Fruit fly (Drosophila melanogaster) whole organism, embryonic: Measurements from ENCODE around the gene MRP.

Source experiments
- CG10321 ChIP-seq: fragments of 200-800 bp; sonication (Bioruptor generic); IDR thresholded peaks from 2 replicates; pipeline ENCODE4 v1.3.6; 2022; ENCODE audit warnings: missing biosample characterization, missing genetic modification characterization
- CG10462 ChIP-seq: fragments of 200-800 bp; sonication (Bioruptor generic); optimal IDR thresholded peaks from 2 replicates; lab custom pipeline; 2016; ENCODE audit warnings: missing biosample characterization, missing genetic modification characterization
- CG12071 ChIP-seq: fragments of 200-800 bp; sonication (Bioruptor generic); optimal IDR thresholded peaks from 3 replicates; lab custom pipeline; 2018; ENCODE audit warnings: missing biosample characterization, mild to moderate bottlenecking, missing genetic modification characterization
- CG13775 ChIP-seq: fragments of 200-800 bp; sonication (Bioruptor generic); optimal IDR thresholded peaks from 3 replicates; lab custom pipeline; 2017; ENCODE audit warnings: missing biosample characterization, mild to moderate bottlenecking, missing genetic modification characterization
- CG16813 ChIP-seq: fragments of 200-800 bp; sonication (Bioruptor generic); IDR thresholded peaks from 3 replicates; pipeline ENCODE4 v1.3.6; 2022; ENCODE audit warnings: missing biosample characterization, missing genetic modification characterization; ENCODE audit not compliant: partially characterized antibody
- CG16815 ChIP-seq: fragments of 200-800 bp; sonication (Bioruptor generic); optimal IDR thresholded peaks from 3 replicates; lab custom pipeline; 2017; ENCODE audit warnings: missing biosample characterization, mild to moderate bottlenecking, missing genetic modification characterization
- CG17328 ChIP-seq: fragments of 200-800 bp; sonication (Bioruptor generic); IDR thresholded peaks from 2 replicates; pipeline ENCODE4 v1.3.6; 2022; ENCODE audit warnings: missing biosample characterization, missing genetic modification characterization
- CG18476 ChIP-seq: fragments of 200-800 bp; sonication (Bioruptor generic); optimal IDR thresholded peaks from 2 replicates; lab custom pipeline; 2016; ENCODE audit warnings: missing biosample characterization, mild to moderate bottlenecking, missing genetic modification characterization
- CG2129 ChIP-seq: fragments of 200-800 bp; sonication (Bioruptor generic); IDR thresholded peaks from 2 replicates; pipeline ENCODE4 v1.3.6; 2022; ENCODE audit warnings: missing biosample characterization, missing genetic modification characterization; ENCODE audit not compliant: partially characterized antibody
- CG33213 ChIP-seq: fragments of 200-800 bp; sonication (Bioruptor generic); optimal IDR thresholded peaks from 3 replicates; lab custom pipeline; 2016; ENCODE audit warnings: missing biosample characterization, missing genetic modification characterization
- CG4404 ChIP-seq: fragments of 200-800 bp; sonication (Bioruptor generic); IDR thresholded peaks from 2 replicates; pipeline ENCODE4 v1.3.6; 2022; ENCODE audit warnings: missing biosample characterization, missing genetic modification characterization
- CG4820 ChIP-seq: fragments of 200-800 bp; sonication (Bioruptor generic); optimal IDR thresholded peaks from 3 replicates; lab custom pipeline; 2016; ENCODE audit warnings: missing biosample characterization, missing genetic modification characterization
- CG6272 ChIP-seq: fragments of 200-800 bp; sonication (Bioruptor generic); IDR thresholded peaks from 2 replicates; pipeline ENCODE4 v1.3.6; 2022; ENCODE audit warnings: missing biosample characterization, missing genetic modification characterization
- CG7556 ChIP-seq: fragments of 200-800 bp; sonication (Bioruptor generic); optimal IDR thresholded peaks from 2 replicates; lab custom pipeline; 2017; ENCODE audit warnings: missing biosample characterization, mild to moderate bottlenecking, missing genetic modification characterization
- CG8765 ChIP-seq: fragments of 200-800 bp; sonication (Bioruptor generic); IDR thresholded peaks from 2 replicates; pipeline ENCODE4 v1.3.6; 2022; ENCODE audit warnings: missing biosample characterization, missing genetic modification characterization
- D19A ChIP-seq: fragments of 200-800 bp; optimal IDR thresholded peaks from 3 replicates; lab custom pipeline; 2019; ENCODE audit warnings: missing biosample characterization, mild to moderate bottlenecking, missing genetic modification characterization, moderate library complexity
- Dbx ChIP-seq: fragments of 200-800 bp; sonication (Bioruptor generic); IDR thresholded peaks from 3 replicates; pipeline ENCODE4 v1.3.6; 2022; ENCODE audit warnings: missing biosample characterization, missing genetic modification characterization
- Dip2 ChIP-seq: fragments of 200-800 bp; sonication (Bioruptor generic); IDR thresholded peaks from 2 replicates; pipeline ENCODE4 v1.3.6; 2022; ENCODE audit warnings: missing biosample characterization, missing genetic modification characterization
- Doc3 ChIP-seq: fragments of 200-800 bp; sonication (Bioruptor generic); IDR thresholded peaks from 3 replicates; pipeline ENCODE4 v1.3.6; 2022; ENCODE audit warnings: missing biosample characterization, missing genetic modification characterization; ENCODE audit not compliant: partially characterized antibody
- Ets65A ChIP-seq: fragments of 200-800 bp; sonication (Bioruptor generic); peaks from one replicate; lab custom pipeline; 2016; ENCODE audit warnings: missing biosample characterization, missing genetic modification characterization
- Ets97D ChIP-seq: fragments of 200-800 bp; sonication (Bioruptor generic); optimal IDR thresholded peaks from 3 replicates; lab custom pipeline; 2016; ENCODE audit warnings: missing biosample characterization, missing genetic modification characterization
- Gug ChIP-seq: fragments of 200-800 bp; sonication (Bioruptor generic); IDR thresholded peaks from 4 replicates; pipeline ENCODE4 v1.3.6; 2022; ENCODE audit warnings: missing biosample characterization, missing genetic modification characterization
- MBD-R2 ChIP-seq: fragments of 200-800 bp; sonication (Bioruptor generic); IDR thresholded peaks from 2 replicates; pipeline ENCODE4 v1.3.6; 2022; ENCODE audit warnings: missing biosample characterization, missing genetic modification characterization
- MESR4 ChIP-seq: fragments of 200-800 bp; sonication (Bioruptor generic); optimal IDR thresholded peaks from 2 replicates; lab custom pipeline; 2018; ENCODE audit warnings: missing biosample characterization, mild to moderate bottlenecking, missing genetic modification characterization, moderate library complexity
- Mad ChIP-seq: fragments of 200-800 bp; sonication (Bioruptor generic); optimal IDR thresholded peaks from 2 replicates; lab custom pipeline; 2016; ENCODE audit warnings: missing biosample characterization, missing genetic modification characterization
- Meics ChIP-seq: fragments of 200-800 bp; sonication (Bioruptor generic); optimal IDR thresholded peaks from 2 replicates; lab custom pipeline; 2017; ENCODE audit warnings: missing biosample characterization, mild to moderate bottlenecking, missing genetic modification characterization
- Myb ChIP-seq: fragments of 200-800 bp; sonication (Bioruptor generic); optimal IDR thresholded peaks from 2 replicates; lab custom pipeline; 2016; ENCODE audit warnings: missing biosample characterization, missing genetic modification characterization
- NfI ChIP-seq: fragments of 200-800 bp; sonication (Bioruptor generic); optimal IDR thresholded peaks from 3 replicates; lab custom pipeline; 2018; ENCODE audit warnings: missing biosample characterization, mild to moderate bottlenecking, missing genetic modification characterization, moderate library complexity
- Sox102F ChIP-seq: fragments of 200-800 bp; sonication (Bioruptor generic); optimal IDR thresholded peaks from 2 replicates; lab custom pipeline; 2018; ENCODE audit warnings: missing biosample characterization, mild to moderate bottlenecking, missing genetic modification characterization, moderate library complexity
- Sry-δ ChIP-seq: fragments of 200-800 bp; sonication (Bioruptor generic); optimal IDR thresholded peaks from 2 replicates; lab custom pipeline; 2016; ENCODE audit warnings: missing biosample characterization, missing genetic modification characterization
- Ssrp ChIP-seq: fragments of 200-800 bp; sonication (Bioruptor generic); optimal IDR thresholded peaks from 2 replicates; lab custom pipeline; 2018; ENCODE audit warnings: missing biosample characterization, mild to moderate bottlenecking, missing genetic modification characterization, moderate library complexity
- amos ChIP-seq: fragments of 200-800 bp; sonication (Bioruptor generic); IDR thresholded peaks from 2 replicates; pipeline ENCODE4 v1.3.6; 2022; ENCODE audit warnings: missing biosample characterization, missing genetic modification characterization; ENCODE audit not compliant: partially characterized antibody
- az2 ChIP-seq: fragments of 200-800 bp; sonication (Bioruptor generic); optimal IDR thresholded peaks from 3 replicates; lab custom pipeline; 2016; ENCODE audit warnings: missing biosample characterization, missing genetic modification characterization
- bsh ChIP-seq, 2 experiments: fragments of 200-800 bp; sonication (Bioruptor generic); optimal IDR thresholded peaks; 2 replicates each; lab custom pipeline; 2017 to 2018; ENCODE audit warnings: mild to moderate bottlenecking in 2 of 2, missing biosample characterization in 2 of 2, missing genetic modification characterization in 2 of 2, moderate library complexity in 1 of 2
- btn ChIP-seq: fragments of 200-800 bp; sonication (Bioruptor generic); optimal IDR thresholded peaks from 2 replicates; lab custom pipeline; 2016; ENCODE audit warnings: missing biosample characterization, missing genetic modification characterization
- chinmo ChIP-seq: fragments of 200-800 bp; sonication (Bioruptor generic); IDR thresholded peaks from 4 replicates; pipeline ENCODE4 v1.3.6; 2022; ENCODE audit warnings: missing biosample characterization, missing genetic modification characterization; ENCODE audit not compliant: partially characterized antibody
- chn ChIP-seq: fragments of 200-800 bp; sonication (Bioruptor generic); optimal IDR thresholded peaks from 2 replicates; lab custom pipeline; 2016; ENCODE audit warnings: missing biosample characterization, missing genetic modification characterization
- dm ChIP-seq: fragments of 200-800 bp; sonication (Bioruptor generic); optimal IDR thresholded peaks from 3 replicates; lab custom pipeline; 2016; ENCODE audit warnings: missing biosample characterization, missing genetic modification characterization
- fd96Cb ChIP-seq: fragments of 200-800 bp; sonication (Bioruptor generic); optimal IDR thresholded peaks from 2 replicates; lab custom pipeline; 2018; ENCODE audit warnings: missing biosample characterization, mild to moderate bottlenecking, missing genetic modification characterization, moderate library complexity
- ham ChIP-seq: fragments of 200-800 bp; sonication (Bioruptor generic); IDR thresholded peaks from 2 replicates; pipeline ENCODE4 v1.3.6; 2022; ENCODE audit warnings: missing biosample characterization, missing genetic modification characterization
- hth ChIP-seq: fragments of >200 bp; optimal IDR thresholded peaks from 2 replicates; lab custom pipeline; 2017; ENCODE audit warnings: inconsistent platforms
- ind ChIP-seq: fragments of 200-800 bp; sonication (Bioruptor generic); optimal IDR thresholded peaks from 3 replicates; lab custom pipeline; 2016; ENCODE audit warnings: missing biosample characterization, missing genetic modification characterization
- insv ChIP-seq, 2 experiments: fragments of 200-800 bp; sonication (Bioruptor generic); optimal IDR thresholded peaks; 3 replicates each; lab custom pipeline; 2016 to 2018; ENCODE audit warnings: missing biosample characterization in 2 of 2, missing genetic modification characterization in 2 of 2
- p53 ChIP-seq: fragments of 200-800 bp; sonication (Bioruptor generic); optimal IDR thresholded peaks from 2 replicates; lab custom pipeline; 2016; ENCODE audit warnings: missing biosample characterization, missing genetic modification characterization
- sens ChIP-seq: fragments of 200-800 bp; sonication (Bioruptor generic); peaks from one replicate; lab custom pipeline; 2016; ENCODE audit warnings: missing biosample characterization, missing genetic modification characterization
- seq ChIP-seq: fragments of 200-800 bp; sonication (Bioruptor generic); IDR thresholded peaks from 2 replicates; pipeline ENCODE4 v1.3.6; 2022; ENCODE audit warnings: missing biosample characterization, missing genetic modification characterization
- sna ChIP-seq: fragments of 200-800 bp; sonication (Bioruptor generic); IDR thresholded peaks from 2 replicates; pipeline ENCODE4 v1.3.6; 2022; ENCODE audit warnings: missing biosample characterization, missing genetic modification characterization; ENCODE audit not compliant: partially characterized antibody
- stwl ChIP-seq: fragments of 200-800 bp; sonication (Bioruptor generic); optimal IDR thresholded peaks from 3 replicates; lab custom pipeline; 2018; ENCODE audit warnings: missing biosample characterization, mild to moderate bottlenecking, missing genetic modification characterization, moderate library complexity
- tgo ChIP-seq: fragments of 200-800 bp; sonication (Bioruptor generic); IDR thresholded peaks from 3 replicates; pipeline ENCODE4 v1.3.6; 2022; ENCODE audit warnings: missing biosample characterization, missing genetic modification characterization
- tup ChIP-seq: fragments of 200-800 bp; sonication (Bioruptor generic); optimal IDR thresholded peaks from 2 replicates; lab custom pipeline; 2016; ENCODE audit warnings: missing biosample characterization, mild to moderate bottlenecking, missing genetic modification characterization, moderate library complexity
- zf30C ChIP-seq: fragments of 200-800 bp; sonication (Bioruptor generic); optimal IDR thresholded peaks from 3 replicates; lab custom pipeline; 2018; ENCODE audit warnings: missing biosample characterization, mild to moderate bottlenecking, missing genetic modification characterization

Gene MRP

dm6 chr2L:12721794-12722315 is 3.0 kb downstream of the MRP start, which contains the start of gene Pih1D1 (continued):
- TF ChIP-seq Ssrp (tag; lab: Kevin White, UChicago) (peak; percentile 96), bsh (GFP tag; optimal IDR thresholded peaks at IDR 0.05; lab: Kevin White, UChicago) (peak in 1 of 2 experiments; percentile 91), MBD-R2 (peak; percentile 82), Myb (peak; percentile 76), dm (GFP tag; lab: Kevin White, UChicago) (peak; percentile 88), CG4820 (GFP tag; lab: Kevin White, UChicago) (peak; percentile 95), Sox102F (GFP tag; lab: Kevin White, UChicago) (peak; percentile 95), seq (GFP tag; lab: Robert Waterston, UW) (peak; percentile 90), stwl (tag; lab: Kevin White, UChicago) (peak; percentile 67), chinmo (no peak), Ets65A (GFP tag; lab: Kevin White, UChicago) (peak; percentile 99), CG2129 (no peak), Dbx (peak; percentile 96), Gug (GFP tag; lab: Robert Waterston, UW) (peak; percentile 93), CG12071 (peak; percentile 83), CG10321 (GFP tag; lab: Robert Waterston, UW) (peak; percentile 73), sna (no peak), D19A (tag; lab: Kevin White, UChicago) (peak; percentile 91), CG10462 (peak; percentile 90), CG17328 (GFP tag; lab: Robert Waterston, UW) (peak; percentile 91), CG33213 (GFP tag; lab: Kevin White, UChicago) (peak; percentile 82), Doc3 (no peak), Ets97D (GFP tag; lab: Kevin White, UChicago) (peak; percentile 80), btn (GFP tag; lab: Kevin White, UChicago) (peak; percentile 75), tup (GFP tag; lab: Kevin White, UChicago) (peak; percentile 79), CG16813 (GFP tag; lab: Robert Waterston, UW) (no peak), tgo (GFP tag; lab: Robert Waterston, UW) (peak; percentile 97), ham (peak; percentile 90), CG7556 (GFP tag; lab: Kevin White, UChicago) (peak; percentile 93), amos (GFP tag; lab: Robert Waterston, UW) (0 out of 2 replicates have a peak, but pooled peaks have one; percentile 6), sens (GFP tag; lab: Kevin White, UChicago) (peak; percentile 99), MESR4 (GFP tag; lab: Kevin White, UChicago) (no peak), NfI (GFP tag; lab: Kevin White, UChicago) (peak; percentile 94), Meics (GFP tag; lab: Kevin White, UChicago) (peak; percentile 96), Dip2 (GFP tag; lab: Robert Waterston, UW) (peak; percentile 69; the same call in 1 of the 2 replicates), insv (GFP tag; optimal IDR thresholded peaks at IDR 0.05; lab: Kevin White, UChicago) (peak in 1 of 2 experiments; percentile 64), ind (GFP tag; lab: Kevin White, UChicago) (peak; percentile 97), Sry-δ (GFP tag; lab: Kevin White, UChicago) (peak; percentile 55), p53 (peak; percentile 84), CG4404 (peak; percentile 97), chn (GFP tag; lab: Kevin White, UChicago) (peak; percentile 94), hth (lab: Kevin White, UChicago) (no peak), CG18476 (GFP tag; lab: Kevin White, UChicago) (peak; percentile 94), zf30C (GFP tag; lab: Kevin White, UChicago) (no peak), fd96Cb (tag; lab: Kevin White, UChicago) (peak; percentile 95), CG8765 (GFP tag; lab: Robert Waterston, UW) (peak; percentile 93), CG6272 (GFP tag; lab: Robert Waterston, UW) (peak; percentile 94), Mad (peak; percentile 89), CG13775 (GFP tag; lab: Kevin White, UChicago) (peak; percentile 98), az2 (GFP tag; lab: Kevin White, UChicago) (peak; percentile 94), CG16815 (GFP tag; lab: Kevin White, UChicago) (peak; percentile 96)
